Worm (Caenorhabditis elegans) whole organism, L1 larva: Measurements from ENCODE around the gene T07E3.3.
A peak's percentile ranks its signal among the peaks of the same experiment; 100 is the strongest.

Source experiments
- C04F5.9 ChIP-seq: sonication (generic microtip); optimal IDR thresholded peaks from 2 replicates; lab custom pipeline; 2016; ENCODE audit warnings: missing genetic modification characterization, missing compliant biosample characterization
- C16A3.4 ChIP-seq: fragments of 150-350 bp; optimal IDR thresholded peaks from 2 replicates; lab custom pipeline; 2014; ENCODE audit warnings: missing biosample characterization, missing genetic modification characterization
- F16B12.6 ChIP-seq: fragments of 150-350 bp; optimal IDR thresholded peaks from 2 replicates; lab custom pipeline; 2014; ENCODE audit warnings: missing biosample characterization, missing genetic modification characterization
- aha-1 ChIP-seq: fragments of 150-350 bp; optimal IDR thresholded peaks from 2 replicates; lab custom pipeline; 2014; ENCODE audit warnings: missing biosample characterization, missing genetic modification characterization
- alr-1 ChIP-seq: fragments of 200-800 bp; sonication (Bioruptor generic); optimal IDR thresholded peaks from 2 replicates; lab custom pipeline; 2018; ENCODE audit warnings: borderline replicate concordance, mild to moderate bottlenecking, missing genetic modification characterization, missing compliant biosample characterization
- ama-1 ChIP-seq: fragments of 150-350 bp; optimal IDR thresholded peaks from 2 replicates; lab custom pipeline; 2014
- blmp-1 ChIP-seq: fragments of 150-350 bp; optimal IDR thresholded peaks from 2 replicates; lab custom pipeline; 2014; ENCODE audit warnings: missing biosample characterization, missing genetic modification characterization
- ceh-63 ChIP-seq: fragments of 200-800 bp; sonication (Bioruptor generic); optimal IDR thresholded peaks from 2 replicates; lab custom pipeline; 2018; ENCODE audit warnings: mild to moderate bottlenecking, missing genetic modification characterization, missing compliant biosample characterization
- ceh-82 ChIP-seq, 3 experiments: fragments of 150-350 bp in 1 of 3; sonication (generic microtip) in 2 of 3; optimal IDR thresholded peaks; 2 replicates each; lab custom pipeline; 2014 to 2017; ENCODE audit warnings: missing biosample characterization in 3 of 3, missing genetic modification characterization in 3 of 3
- ceh-88 ChIP-seq: fragments of 200-800 bp; sonication (Bioruptor generic); IDR thresholded peaks from 2 replicates; pipeline ENCODE4 v1.3.6; 2022; ENCODE audit warnings: missing genetic modification characterization, missing compliant biosample characterization
- ceh-90 ChIP-seq: sonication (generic microtip); optimal IDR thresholded peaks from 2 replicates; lab custom pipeline; 2016; ENCODE audit warnings: missing genetic modification characterization, missing compliant biosample characterization
- ces-1 ChIP-seq: fragments of 150-350 bp; optimal IDR thresholded peaks from 2 replicates; lab custom pipeline; 2014; ENCODE audit warnings: missing biosample characterization, missing genetic modification reagents, missing genetic modification characterization
- dpl-1 ChIP-seq, 3 experiments: fragments of 150-350 bp in 2 of 3; sonication (generic microtip) in 1 of 3; optimal IDR thresholded peaks; 2 replicates each; lab custom pipeline; 2014 to 2017; ENCODE audit warnings: missing biosample characterization in 3 of 3, missing genetic modification characterization in 3 of 3, missing genetic modification reagents in 3 of 3
- dsc-1 ChIP-seq: sonication (generic microtip); optimal IDR thresholded peaks from 2 replicates; lab custom pipeline; 2016; ENCODE audit warnings: mild to moderate bottlenecking, missing genetic modification characterization, missing compliant biosample characterization
- efl-1 ChIP-seq, 4 experiments: fragments of 150-350 bp; optimal IDR thresholded peaks in 3 of 4; peaks in 1 of 4; 1 replicate in 1 of 4; 2 replicates in 3 of 4; lab custom pipeline; 2014; ENCODE audit warnings: missing biosample characterization in 2 of 4, missing genetic modification characterization in 2 of 4, missing genetic modification reagents in 2 of 4
- elt-3 ChIP-seq, 6 experiments: fragments of 150-350 bp in 1 of 6; sonication (generic microtip); optimal IDR thresholded peaks; 2 replicates each; lab custom pipeline; 2017 to 2018; ENCODE audit warnings: missing biosample characterization in 6 of 6, missing genetic modification characterization in 6 of 6, inconsistent platforms in 1 of 6
- ets-5 ChIP-seq: fragments of 200-800 bp; sonication (Bioruptor generic); IDR thresholded peaks from 2 replicates; pipeline ENCODE4 v1.3.6; 2022; ENCODE audit warnings: missing genetic modification characterization, missing compliant biosample characterization
- fkh-4 ChIP-seq: sonication (generic microtip); optimal IDR thresholded peaks from 2 replicates; lab custom pipeline; 2016; ENCODE audit warnings: missing compliant biosample characterization, missing genetic modification characterization, borderline replicate concordance
- fos-1 ChIP-seq: fragments of 150-350 bp; optimal IDR thresholded peaks from 2 replicates; lab custom pipeline; 2014; ENCODE audit warnings: missing biosample characterization, missing genetic modification characterization
- lin-13 ChIP-seq: fragments of 150-350 bp; optimal IDR thresholded peaks from 2 replicates; lab custom pipeline; 2014; ENCODE audit warnings: missing biosample characterization, missing genetic modification reagents, missing genetic modification characterization
- lin-35 ChIP-seq, 2 experiments: fragments of 150-350 bp; optimal IDR thresholded peaks; 2 replicates each; lab custom pipeline; 2014; ENCODE audit warnings: missing biosample characterization in 2 of 2, missing genetic modification characterization in 2 of 2, missing genetic modification reagents in 2 of 2
- lsy-2 ChIP-seq, 2 experiments: fragments of 150-350 bp; optimal IDR thresholded peaks; 2 replicates each; lab custom pipeline; 2014; ENCODE audit warnings: missing biosample characterization in 2 of 2, missing genetic modification characterization in 2 of 2
- mdl-1 ChIP-seq, 2 experiments: fragments of 150-350 bp; optimal IDR thresholded peaks; 2 replicates each; lab custom pipeline; 2014 to 2017; ENCODE audit warnings: missing biosample characterization in 2 of 2, missing genetic modification characterization in 2 of 2, inconsistent platforms in 1 of 2
- mep-1 ChIP-seq: fragments of 150-350 bp; optimal IDR thresholded peaks from 2 replicates; lab custom pipeline; 2014; ENCODE audit warnings: missing biosample characterization, missing genetic modification characterization
- nhr-11 ChIP-seq: fragments of 150-350 bp; optimal IDR thresholded peaks from 2 replicates; lab custom pipeline; 2014; ENCODE audit warnings: missing biosample characterization, missing genetic modification characterization
- nhr-19 ChIP-seq: fragments of 200-800 bp; sonication (Bioruptor generic); conservative IDR thresholded peaks from 2 replicates; pipeline ENCODE4 v1.3.6; 2022; ENCODE audit warnings: missing genetic modification characterization, missing compliant biosample characterization
- nhr-20 ChIP-seq: sonication (generic microtip); optimal IDR thresholded peaks from 2 replicates; lab custom pipeline; 2016; ENCODE audit warnings: mild to moderate bottlenecking, missing genetic modification characterization, missing compliant biosample characterization
- nhr-28 ChIP-seq: fragments of 150-350 bp; optimal IDR thresholded peaks from 2 replicates; lab custom pipeline; 2014; ENCODE audit warnings: missing biosample characterization, missing genetic modification characterization
- nhr-47 ChIP-seq: sonication (generic microtip); optimal IDR thresholded peaks from 2 replicates; lab custom pipeline; 2016; ENCODE audit warnings: mild to moderate bottlenecking, missing genetic modification characterization, moderate library complexity, missing compliant biosample characterization
- nhr-71 ChIP-seq: sonication (generic microtip); optimal IDR thresholded peaks from 2 replicates; lab custom pipeline; 2016; ENCODE audit warnings: mild to moderate bottlenecking, missing genetic modification characterization, moderate library complexity, missing compliant biosample characterization
- nhr-84 ChIP-seq: sonication (generic microtip); optimal IDR thresholded peaks from 2 replicates; lab custom pipeline; 2017; ENCODE audit warnings: missing biosample characterization, missing genetic modification characterization
- nhr-85 ChIP-seq: sonication (generic microtip); peaks from one replicate; lab custom pipeline; 2016; ENCODE audit warnings: missing genetic modification characterization, inconsistent platforms, missing compliant biosample characterization
- nhr-90 ChIP-seq: sonication (generic microtip); optimal IDR thresholded peaks from 2 replicates; lab custom pipeline; 2016; ENCODE audit warnings: mild to moderate bottlenecking, missing genetic modification characterization, missing compliant biosample characterization; ENCODE audit not compliant: poor library complexity
- pag-3 ChIP-seq: sonication (generic microtip); optimal IDR thresholded peaks from 2 replicates; lab custom pipeline; 2017; ENCODE audit warnings: missing genetic modification characterization, mild to moderate bottlenecking, missing compliant biosample characterization, antibody characterized with exemption, borderline replicate concordance; ENCODE audit not compliant: insufficient read depth
- pqm-1 ChIP-seq: sonication (generic microtip); optimal IDR thresholded peaks from 3 replicates; lab custom pipeline; 2017; ENCODE audit warnings: missing biosample characterization, missing genetic modification characterization
- rnt-1 ChIP-seq: sonication (generic microtip); optimal IDR thresholded peaks from 2 replicates; lab custom pipeline; 2016; ENCODE audit warnings: mild to moderate bottlenecking, missing genetic modification characterization, moderate library complexity, missing compliant biosample characterization
- snu-23 ChIP-seq: sonication (generic microtip); optimal IDR thresholded peaks from 2 replicates; lab custom pipeline; 2016; ENCODE audit warnings: missing genetic modification characterization, missing compliant biosample characterization
- sptf-1 ChIP-seq: fragments of 150-350 bp; optimal IDR thresholded peaks from 2 replicates; lab custom pipeline; 2014; ENCODE audit warnings: missing biosample characterization, missing genetic modification characterization
- sup-37 ChIP-seq: fragments of 200-800 bp; sonication (Bioruptor generic); optimal IDR thresholded peaks from 2 replicates; lab custom pipeline; 2018; ENCODE audit warnings: mild to moderate bottlenecking, missing genetic modification characterization, missing compliant biosample characterization
- swsn-7 ChIP-seq: sonication (generic microtip); optimal IDR thresholded peaks from 2 replicates; lab custom pipeline; 2016; ENCODE audit warnings: missing genetic modification characterization, missing compliant biosample characterization
- unc-62 ChIP-seq: fragments of 150-350 bp; optimal IDR thresholded peaks from 2 replicates; lab custom pipeline; 2014; ENCODE audit warnings: missing biosample characterization, missing genetic modification reagents, missing genetic modification characterization
- unc-86 ChIP-seq: sonication (generic microtip); optimal IDR thresholded peaks from 2 replicates; lab custom pipeline; 2016; ENCODE audit warnings: missing genetic modification characterization, missing compliant biosample characterization
- vab-15 ChIP-seq: sonication (generic microtip); optimal IDR thresholded peaks from 2 replicates; lab custom pipeline; 2017; ENCODE audit warnings: missing genotype, mild to moderate bottlenecking, missing genetic modification characterization, missing compliant biosample characterization
- zip-4 ChIP-seq: fragments of 200-800 bp; sonication (Bioruptor generic); optimal IDR thresholded peaks from 2 replicates; lab custom pipeline; 2018; ENCODE audit warnings: mild to moderate bottlenecking, missing genetic modification characterization, moderate library complexity, missing compliant biosample characterization
- ztf-11 ChIP-seq, 2 experiments: sonication (generic microtip); optimal IDR thresholded peaks; 2 replicates each; lab custom pipeline; 2016 to 2017; ENCODE audit warnings: missing genetic modification characterization in 2 of 2, missing biosample characterization in 1 of 2, missing compliant biosample characterization in 1 of 2

Gene T07E3.3

ce11 chrIII:6939523-6939922 is 35.8 kb downstream of the T07E3.3 start, which contains the start of gene F57B9.3:
TSS of gene F57B9.3 (plus strand) at chrIII:6939823.
- TF ChIP-seq elt-3 (tag; optimal IDR thresholded peaks at IDR 0.05; lab: Kevin White, UChicago): no peak
- TF ChIP-seq fos-1 (tag; lab: Kevin White, UChicago): no peak
- TF ChIP-seq lin-13 (GFP tag; lab: Kevin White, UChicago): no peak
- no peak for TF ChIP-seq C16A3.4
- no peak for TF ChIP-seq ama-1 (lab: Kevin White, UChicago)
- TF ChIP-seq mep-1 (tag; lab: Kevin White, UChicago): no peak
- TF ChIP-seq nhr-90 (tag; lab: Kevin White, UChicago): no peak
- TF ChIP-seq mdl-1 (tag; optimal IDR thresholded peaks at IDR 0.05; lab: Kevin White, UChicago): no peak
- no peak for TF ChIP-seq ceh-88 (GFP tag; lab: Robert Waterston, UW)
- no peak for TF ChIP-seq ets-5
- no peak for TF ChIP-seq pqm-1
- TF ChIP-seq zip-4 (GFP tag; lab: Kevin White, UChicago): no peak
- TF ChIP-seq nhr-84 (tag; lab: Kevin White, UChicago): no peak
- TF ChIP-seq unc-62: no peak
- no peak for TF ChIP-seq fkh-4 (tag; lab: Kevin White, UChicago)
- TF ChIP-seq F16B12.6 (tag; lab: Kevin White, UChicago): no peak
- TF ChIP-seq nhr-47: no peak
- TF ChIP-seq pag-3 (tag; lab: Kevin White, UChicago): no peak

DNA sequence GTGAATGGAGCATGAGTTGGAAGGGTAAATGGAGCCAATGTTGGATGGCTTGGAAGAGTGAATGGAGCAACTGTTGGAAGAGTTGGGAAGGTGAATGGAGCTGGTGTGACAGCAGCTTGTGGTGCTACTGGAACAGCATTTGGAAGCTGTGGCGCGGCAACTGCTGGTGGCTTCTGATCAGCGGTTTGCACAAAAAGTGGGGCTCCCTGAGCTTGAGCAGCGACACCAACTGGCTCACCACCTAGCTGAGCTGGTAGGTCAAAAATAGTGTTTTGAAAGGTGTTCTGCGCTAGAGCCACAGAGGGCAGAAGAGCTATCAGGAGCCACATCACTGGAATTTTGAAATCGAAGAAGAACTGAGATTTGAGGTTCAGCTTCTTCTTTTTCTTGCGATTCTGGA is 41.6 kb downstream of the T07E3.3 start:
- TF ChIP-seq sup-37: no peak
- no peak for TF ChIP-seq efl-1 (optimal IDR thresholded peaks at IDR 0.05; lab: Kevin White, UChicago)
- TF ChIP-seq efl-1 (GFP tag; optimal IDR thresholded peaks at IDR 0.05 in 1 of 2; lab: Kevin White, UChicago): peak in 1 of 2 experiments; percentile 18

DNA sequence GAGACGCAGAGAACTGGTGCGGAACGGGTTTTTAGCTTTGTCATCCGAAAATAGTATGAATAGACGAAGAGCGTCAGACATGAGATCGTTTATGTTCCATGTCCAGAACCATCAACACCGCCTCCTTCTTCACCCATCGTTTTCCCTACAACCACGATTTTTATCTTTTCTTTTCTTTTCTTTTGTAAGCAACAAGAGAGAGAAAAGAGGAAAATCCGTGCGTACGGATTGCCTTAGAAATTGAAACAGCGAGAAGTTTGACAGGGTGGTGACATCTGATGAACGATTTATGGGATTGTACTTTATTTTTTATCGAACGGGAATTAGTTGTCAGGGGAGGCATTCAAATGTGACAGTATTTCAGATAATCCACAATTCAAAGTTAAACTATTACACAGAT is 42.1 kb downstream of the T07E3.3 start, which contains the start of gene abu-13:
abu-13 (minus strand) TSS at position 152 of the 400 bp plus-strand sequence.
- TF ChIP-seq nhr-19 (GFP tag; lab: Robert Waterston, UW): no peak
- peak; percentile 93 for TF ChIP-seq blmp-1 (tag; lab: Kevin White, UChicago)
- no peak for TF ChIP-seq efl-1 (optimal IDR thresholded peaks at IDR 0.05; lab: Kevin White, UChicago)
- peak in 1 of 2 experiments; percentile 21 for TF ChIP-seq efl-1 (GFP tag; optimal IDR thresholded peaks at IDR 0.05 in 1 of 2; lab: Kevin White, UChicago)
- TF ChIP-seq nhr-11: no peak
- no peak for TF ChIP-seq aha-1 (tag; lab: Kevin White, UChicago)
- peak; percentile 19 for TF ChIP-seq nhr-85 (tag; lab: Kevin White, UChicago)

DNA sequence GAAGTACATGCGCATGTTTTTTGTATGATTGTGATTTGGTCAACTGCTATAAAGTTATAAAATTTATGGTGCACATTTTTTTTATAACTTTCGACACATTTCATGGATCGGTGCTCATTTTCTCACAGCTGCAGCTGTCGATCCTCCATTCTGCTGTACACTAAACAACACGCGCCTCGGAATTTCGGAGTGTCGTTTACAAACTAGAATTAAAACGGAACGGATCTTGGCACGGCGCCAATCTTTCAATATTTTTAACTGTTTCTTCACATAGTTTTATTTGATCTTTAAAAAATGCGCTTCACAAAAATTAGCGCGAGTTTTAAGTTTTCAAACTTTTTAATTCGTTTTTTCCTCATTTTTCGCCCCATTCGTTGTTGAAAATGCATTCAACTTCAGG is 42.7 kb downstream of the T07E3.3 start, which contains the start of gene let-711:
let-711 (plus strand) TSS at position 337 of the 400 bp plus-strand sequence.
- TF ChIP-seq rnt-1 (tag; lab: Kevin White, UChicago): peak; percentile 8
- no peak for TF ChIP-seq vab-15
- TF ChIP-seq sptf-1 (tag; lab: Kevin White, UChicago): no peak
- peak; percentile 36 for TF ChIP-seq blmp-1 (tag; lab: Kevin White, UChicago)
- TF ChIP-seq ceh-82 (tag; optimal IDR thresholded peaks at IDR 0.05; lab: Kevin White, UChicago): peak in 1 of 3 experiments; percentile 20
- TF ChIP-seq ceh-90: no peak
- peak in 2 of 3 experiments; percentile 19 to 36 for TF ChIP-seq dpl-1 (GFP tag; optimal IDR thresholded peaks at IDR 0.05; lab: Kevin White, UChicago)
- TF ChIP-seq dsc-1 (tag; lab: Kevin White, UChicago): peak; percentile 24
- no peak for TF ChIP-seq ztf-11 (tag; optimal IDR thresholded peaks at IDR 0.05; lab: Kevin White, UChicago)
- peak; percentile 41 for TF ChIP-seq nhr-71 (tag; lab: Kevin White, UChicago)
- peak; percentile 17 for TF ChIP-seq swsn-7
- TF ChIP-seq mep-1 (tag; lab: Kevin White, UChicago): peak; percentile 17
- no peak for TF ChIP-seq fos-1 (tag; lab: Kevin White, UChicago)
- TF ChIP-seq snu-23 (GFP tag; lab: Kevin White, UChicago): peak; percentile 26
- TF ChIP-seq unc-86: no peak
- peak; percentile 16 to 49 for TF ChIP-seq efl-1 (optimal IDR thresholded peaks at IDR 0.05; lab: Kevin White, UChicago)
- peak; percentile 12 to 39 for TF ChIP-seq efl-1 (GFP tag; optimal IDR thresholded peaks at IDR 0.05 in 1 of 2; lab: Kevin White, UChicago)
- peak; percentile 37 to 52 for TF ChIP-seq lin-35 (GFP tag; optimal IDR thresholded peaks at IDR 0.05; lab: Kevin White, UChicago)
- no peak for TF ChIP-seq nhr-28 (tag; lab: Kevin White, UChicago)
- TF ChIP-seq ceh-88 (GFP tag; lab: Robert Waterston, UW): no peak
- peak; percentile 22 to 47 for TF ChIP-seq lsy-2 (tag; optimal IDR thresholded peaks at IDR 0.05; lab: Kevin White, UChicago)
- no peak for TF ChIP-seq ces-1 (GFP tag; lab: Kevin White, UChicago)
- no peak for TF ChIP-seq C04F5.9
- no peak for TF ChIP-seq alr-1 (tag; lab: Kevin White, UChicago)
- TF ChIP-seq nhr-20 (tag; lab: Kevin White, UChicago): peak; percentile 25
- TF ChIP-seq ceh-63: no peak
